Worm (Caenorhabditis elegans) whole organism, L4 larva: ENCODE measurements around the gene sng-1.

Experiments used
- ceh-82 ChIP-seq: sonication (generic microtip); optimal IDR thresholded peaks from 2 replicates; lab custom pipeline; 2017; ENCODE audit warnings: missing biosample characterization, missing genetic modification characterization
- daf-12 ChIP-seq: fragments of 150-350 bp; optimal IDR thresholded peaks from 2 replicates; lab custom pipeline; 2014; ENCODE audit warnings: missing biosample characterization, missing genetic modification reagents, missing genetic modification characterization
- egl-27 ChIP-seq: sonication (generic microtip); optimal IDR thresholded peaks from 3 replicates; lab custom pipeline; 2017; ENCODE audit warnings: missing biosample characterization, missing genetic modification reagents, missing genetic modification characterization
- jun-1 ChIP-seq: fragments of 150-350 bp; optimal IDR thresholded peaks from 2 replicates; lab custom pipeline; 2014; ENCODE audit warnings: missing biosample characterization, missing genetic modification reagents, missing genetic modification characterization
- lin-38 ChIP-seq: fragments of 200-800 bp; sonication (Bioruptor generic); IDR thresholded peaks from 2 replicates; pipeline ENCODE4 v1.3.6; 2022; ENCODE audit warnings: missing genetic modification reagents, missing genetic modification characterization, missing compliant biosample characterization
- lin-39 ChIP-seq: fragments of 150-350 bp; optimal IDR thresholded peaks from 2 replicates; lab custom pipeline; 2014; ENCODE audit warnings: missing biosample characterization, missing genetic modification reagents, missing genetic modification characterization
- nhr-237 ChIP-seq: sonication (generic microtip); optimal IDR thresholded peaks from 2 replicates; lab custom pipeline; 2017; ENCODE audit warnings: missing biosample characterization, missing genetic modification characterization
- nhr-77 ChIP-seq: fragments of 150-350 bp; optimal IDR thresholded peaks from 2 replicates; lab custom pipeline; 2014; ENCODE audit warnings: missing biosample characterization, missing genetic modification characterization
- set-16 ChIP-seq: fragments of 200-800 bp; sonication (Bioruptor generic); IDR thresholded peaks from 2 replicates; pipeline ENCODE4 v1.3.6; 2022; ENCODE audit warnings: missing genetic modification reagents, missing genetic modification characterization, missing compliant biosample characterization
- unc-130 ChIP-seq: sonication (generic microtip); optimal IDR thresholded peaks from 2 replicates; lab custom pipeline; 2016; ENCODE audit warnings: missing genetic modification reagents, missing genetic modification characterization, missing compliant biosample characterization
- unc-39 ChIP-seq: sonication (generic microtip); optimal IDR thresholded peaks from 2 replicates; lab custom pipeline; 2017; ENCODE audit warnings: missing biosample characterization, missing genetic modification characterization
- zag-1 ChIP-seq: fragments of 150-350 bp; optimal IDR thresholded peaks from 2 replicates; lab custom pipeline; 2014; ENCODE audit warnings: missing biosample characterization, missing genetic modification characterization
- ztf-11 ChIP-seq: fragments of 150-350 bp; optimal IDR thresholded peaks from 2 replicates; lab custom pipeline; 2014; ENCODE audit warnings: missing biosample characterization, missing genetic modification characterization

ce11 chrX:7303115-7303514 lies 24.3 kb upstream of the sng-1 start:
- TF ChIP-seq ceh-82 (tag; lab: Kevin White, UChicago) = no peak
- TF ChIP-seq jun-1 = no peak
- TF ChIP-seq zag-1 = no peak
- no peak for TF ChIP-seq egl-27 (tag; lab: Kevin White, UChicago)
- TF ChIP-seq lin-38 (GFP tag; lab: Robert Waterston, UW) = no peak
- no peak for TF ChIP-seq unc-130
- TF ChIP-seq set-16 (GFP tag; lab: Robert Waterston, UW) = no peak
- TF ChIP-seq lin-39 (tag; lab: Kevin White, UChicago) = no peak
- no peak for TF ChIP-seq nhr-237 (tag; lab: Kevin White, UChicago)
- no peak for TF ChIP-seq unc-39 (tag; lab: Kevin White, UChicago)
- no peak for TF ChIP-seq nhr-77
- no peak for TF ChIP-seq daf-12 (tag; lab: Kevin White, UChicago)
- TF ChIP-seq ztf-11 (tag; lab: Kevin White, UChicago) = no peak
